Worm (Caenorhabditis elegans): ENCODE measurements around the gene ins-14.
A peak's percentile ranks its signal among the peaks of the same experiment; 100 is the strongest.

ins-14 gene

DNA sequence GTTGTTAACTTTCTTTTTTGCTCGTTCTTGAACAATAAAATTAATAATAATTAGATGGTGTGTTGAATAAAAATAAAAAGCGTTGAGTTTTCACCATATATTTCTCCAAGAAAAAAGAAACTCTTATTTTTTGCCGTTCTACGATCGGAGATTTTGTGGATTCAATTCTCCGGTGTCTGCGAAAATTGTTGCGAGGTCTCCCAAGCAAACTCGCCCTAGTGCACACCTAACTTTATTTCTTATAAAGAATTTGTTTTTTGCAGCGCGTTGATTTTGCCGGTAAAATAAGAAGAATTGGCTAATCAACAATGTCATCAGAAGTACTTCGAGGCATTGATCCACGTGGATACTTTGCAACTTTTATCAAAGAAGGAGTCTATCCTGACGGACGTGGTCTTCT is 4.2 kb downstream of the ins-14 start, which contains the start of gene exos-8 (continued):
- TF ChIP-seq lsy-27 (tag; optimal IDR thresholded peaks at IDR 0.05; ENCODE audit: borderline replicate concordance, insufficient read depth) (no peak), hlh-12 (tag; optimal IDR thresholded peaks at IDR 0.05) (no peak), egl-18 (GFP tag; IDR thresholded peaks at IDR 0.05) (no peak), rpc-1 (optimal IDR thresholded peaks at IDR 0.05) (no peak), rpc-1 (tag; optimal IDR thresholded peaks at IDR 0.05) (no peak), sea-2 (GFP tag; IDR thresholded peaks at IDR 0.05) (no peak), zim-3 (tag; optimal IDR thresholded peaks at IDR 0.05) (no peak), F55B11.4 (tag; optimal IDR thresholded peaks at IDR 0.05; ENCODE audit: borderline replicate concordance, insufficient read depth) (no peak), mxl-1 (tag; optimal IDR thresholded peaks at IDR 0.05) (no peak), ceh-27 (GFP tag; optimal IDR thresholded peaks at IDR 0.05) (peak; percentile 60), let-607 (tag; optimal IDR thresholded peaks at IDR 0.05) (no peak), chd-7 (tag; optimal IDR thresholded peaks at IDR 0.05) (no peak), snpc-1.1 (tag; optimal IDR thresholded peaks at IDR 0.05; ENCODE audit: insufficient read depth) (no peak), F33H1.4 (GFP tag; IDR thresholded peaks at IDR 0.05) (peak; percentile 21; the same call in 1 of the 2 replicates), ztf-22 (GFP tag; optimal IDR thresholded peaks at IDR 0.05) (no peak), ceh-40 (GFP tag; IDR thresholded peaks at IDR 0.05) (no peak), Y56A3A.18 (GFP tag; IDR thresholded peaks at IDR 0.05) (no peak), rec-8 (tag; optimal IDR thresholded peaks at IDR 0.05) (peak in 1 of 2 experiments; percentile 39), lir-1 (GFP tag; conservative IDR thresholded peaks at IDR 0.05) (no peak; the same call in 1 of the 2 replicates), die-1 (tag; optimal IDR thresholded peaks at IDR 0.05) (peak; percentile 19), aptf-3 (GFP tag; IDR thresholded peaks at IDR 0.05) (no peak), lin-26 (GFP tag; IDR thresholded peaks at IDR 0.05) (0 out of 2 replicates have a peak, but pooled peaks have one; percentile 51), ccch-3 (GFP tag; optimal IDR thresholded peaks at IDR 0.05) (no peak), attf-3 (GFP tag; conservative IDR thresholded peaks at IDR 0.05) (peak; percentile 65), tbx-9 (tag; optimal IDR thresholded peaks at IDR 0.05; ENCODE audit: borderline replicate concordance) (no peak), attf-6 (GFP tag; IDR thresholded peaks at IDR 0.05) (no peak), hmg-20 (GFP tag; IDR thresholded peaks at IDR 0.05) (no peak), tlf-1 (GFP tag; optimal IDR thresholded peaks at IDR 0.05) (no peak), mcd-1 (GFP tag; IDR thresholded peaks at IDR 0.05) (peak; percentile 92), let-526 (GFP tag; IDR thresholded peaks at IDR 0.05) (no peak), nhr-120 (GFP tag; IDR thresholded peaks at IDR 0.05) (no peak), K11D2.4 (GFP tag; IDR thresholded peaks at IDR 0.05) (no peak), ztf-26 (tag; optimal IDR thresholded peaks at IDR 0.05) (no peak), D2030.7 (GFP tag; IDR thresholded peaks at IDR 0.05) (peak; percentile 69; the same call in 1 of the 2 replicates), snpc-3.4 (tag; optimal IDR thresholded peaks at IDR 0.05) (no peak), ceh-79 (tag; optimal IDR thresholded peaks at IDR 0.05) (no peak), efl-1 (GFP tag; optimal IDR thresholded peaks at IDR 0.05) (peak; percentile 65), attf-5 (GFP tag; optimal IDR thresholded peaks at IDR 0.05) (peak; percentile 87), ceh-91 (GFP tag; IDR thresholded peaks at IDR 0.05) (no peak), bed-2 (GFP tag; IDR thresholded peaks at IDR 0.05) (peak; percentile 64; the same call in 1 of the 2 replicates), snpc-1.3 (tag; optimal IDR thresholded peaks at IDR 0.05; ENCODE audit: insufficient read depth) (no peak), Y53F4B.3 (GFP tag; IDR thresholded peaks at IDR 0.05) (no peak), Y67H2A.10 (GFP tag; conservative IDR thresholded peaks at IDR 0.05) (no peak), repo-1 (tag; optimal IDR thresholded peaks at IDR 0.05) (no peak), nhr-80 (tag; optimal IDR thresholded peaks at IDR 0.05) (peak; percentile 54), hlh-26 (GFP tag; conservative IDR thresholded peaks at IDR 0.05) (no peak), Y53G8AR.9 (GFP tag; conservative IDR thresholded peaks at IDR 0.05) (no peak), akir-1 (GFP tag; optimal IDR thresholded peaks at IDR 0.05) (peak; percentile 44)
